Worm (Caenorhabditis elegans) whole organism, midembryonic: Measurements from ENCODE around the gene asp-16.

ENCODE experiments used
- T22C8.4 ChIP-seq: fragments of 200-800 bp; sonication (Bioruptor generic); IDR thresholded peaks from 2 replicates; pipeline ENCODE4 v1.3.6; 2022; ENCODE audit warnings: missing genetic modification characterization, missing compliant biosample characterization
- cog-1 ChIP-seq: sonication (generic microtip); optimal IDR thresholded peaks from 2 replicates; lab custom pipeline; 2016; ENCODE audit warnings: missing genetic modification characterization, missing compliant biosample characterization
- flt-1 ChIP-seq: fragments of 200-800 bp; sonication (Bioruptor generic); IDR thresholded peaks from 2 replicates; pipeline ENCODE4 v1.3.6; 2022; ENCODE audit warnings: missing genetic modification characterization, missing compliant biosample characterization
- klf-2 ChIP-seq: fragments of 200-800 bp; sonication (Bioruptor generic); conservative IDR thresholded peaks from 2 replicates; pipeline ENCODE4 v1.3.6; 2022; ENCODE audit warnings: missing genetic modification reagents, missing genetic modification characterization, missing compliant biosample characterization
- ztf-29 ChIP-seq: fragments of 200-800 bp; sonication (Bioruptor generic); IDR thresholded peaks from 2 replicates; pipeline ENCODE4 v1.3.6; 2022; ENCODE audit warnings: missing genetic modification reagents, missing genetic modification characterization, missing compliant biosample characterization

DNA sequence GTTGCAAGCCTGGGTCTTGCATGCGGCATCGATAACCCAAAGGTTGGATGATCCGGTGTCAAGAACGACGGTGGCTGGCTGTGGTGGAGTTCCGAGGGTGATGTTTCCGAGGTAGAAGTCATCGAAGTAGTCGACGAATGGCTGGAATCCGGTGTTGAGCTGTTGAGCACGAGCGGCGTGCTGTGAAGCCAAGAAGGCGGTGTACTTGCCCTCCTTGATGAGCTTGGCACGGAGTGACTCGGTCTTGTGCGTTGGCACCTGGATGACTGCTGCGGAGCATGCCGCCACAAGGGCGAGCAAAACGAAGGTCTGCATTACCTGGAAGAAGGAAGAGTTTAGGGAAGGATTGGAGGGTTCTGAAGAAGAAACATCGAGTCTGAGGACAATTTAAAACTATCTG is 8.0 kb upstream of the asp-16 start, which contains the start of gene asp-1:
- TF ChIP-seq klf-2 (GFP tag; lab: Robert Waterston, UW), result no peak
- no peak for TF ChIP-seq ztf-29 (GFP tag; lab: Robert Waterston, UW)
- no peak for TF ChIP-seq cog-1 (tag; lab: Kevin White, UChicago)
- TF ChIP-seq T22C8.4, result no peak
- no peak for TF ChIP-seq flt-1 (GFP tag; lab: Robert Waterston, UW)
